Worm (Caenorhabditis elegans) whole organism, L1 larva: Measurements from ENCODE around the gene C32A9.1.

Source experiments
- alr-1 ChIP-seq: fragments of 200-800 bp; sonication (Bioruptor generic); optimal IDR thresholded peaks from 2 replicates; lab custom pipeline; 2018; ENCODE audit warnings: borderline replicate concordance, mild to moderate bottlenecking, missing genetic modification characterization, missing compliant biosample characterization
- aly-2 ChIP-seq: fragments of 150-350 bp; optimal IDR thresholded peaks from 2 replicates; lab custom pipeline; 2014; ENCODE audit warnings: missing biosample characterization, missing genetic modification characterization
- blmp-1 ChIP-seq: fragments of 150-350 bp; optimal IDR thresholded peaks from 2 replicates; lab custom pipeline; 2014; ENCODE audit warnings: missing biosample characterization, missing genetic modification characterization
- elt-3 ChIP-seq, 6 experiments: fragments of 150-350 bp in 1 of 6; sonication (generic microtip); optimal IDR thresholded peaks; 2 replicates each; lab custom pipeline; 2017 to 2018; ENCODE audit warnings: missing biosample characterization in 6 of 6, missing genetic modification characterization in 6 of 6, inconsistent platforms in 1 of 6
- fkh-4 ChIP-seq: sonication (generic microtip); optimal IDR thresholded peaks from 2 replicates; lab custom pipeline; 2016; ENCODE audit warnings: missing compliant biosample characterization, missing genetic modification characterization, borderline replicate concordance
- lsy-2 ChIP-seq, 2 experiments: fragments of 150-350 bp; optimal IDR thresholded peaks; 2 replicates each; lab custom pipeline; 2014; ENCODE audit warnings: missing biosample characterization in 2 of 2, missing genetic modification characterization in 2 of 2
- nhr-11 ChIP-seq: fragments of 150-350 bp; optimal IDR thresholded peaks from 2 replicates; lab custom pipeline; 2014; ENCODE audit warnings: missing biosample characterization, missing genetic modification characterization
- nhr-12 ChIP-seq: sonication (generic microtip); optimal IDR thresholded peaks from 2 replicates; lab custom pipeline; 2017; ENCODE audit warnings: missing biosample characterization, missing genetic modification characterization
- nhr-19 ChIP-seq: fragments of 200-800 bp; sonication (Bioruptor generic); conservative IDR thresholded peaks from 2 replicates; pipeline ENCODE4 v1.3.6; 2022; ENCODE audit warnings: missing genetic modification characterization, missing compliant biosample characterization
- nhr-237 ChIP-seq: fragments of 150-350 bp; optimal IDR thresholded peaks from 2 replicates; lab custom pipeline; 2014; ENCODE audit warnings: missing biosample characterization, missing genetic modification characterization
- snpc-4 ChIP-seq: fragments of 150-350 bp; optimal IDR thresholded peaks from 2 replicates; lab custom pipeline; 2014; ENCODE audit warnings: missing biosample characterization, missing genetic modification characterization
- tlp-1 ChIP-seq: fragments of 150-350 bp; optimal IDR thresholded peaks from 2 replicates; lab custom pipeline; 2014; ENCODE audit warnings: missing biosample characterization, missing genetic modification characterization
- unc-130 ChIP-seq: fragments of 150-350 bp; optimal IDR thresholded peaks from 2 replicates; lab custom pipeline; 2017; ENCODE audit warnings: missing biosample characterization, missing genetic modification characterization, inconsistent platforms

- TF ChIP-seq nhr-11 (tag; lab: Kevin White, UChicago) (no peak), lsy-2 (tag; optimal IDR thresholded peaks at IDR 0.05; lab: Kevin White, UChicago) (no peak), nhr-12 (tag; lab: Kevin White, UChicago) (no peak), blmp-1 (tag; lab: Kevin White, UChicago) (peak; percentile 71), aly-2 (tag; lab: Kevin White, UChicago) (no peak), elt-3 (tag; optimal IDR thresholded peaks at IDR 0.05; lab: Kevin White, UChicago) (peak in 2 of 6 experiments; percentile 43 to 49), tlp-1 (tag; lab: Kevin White, UChicago) (no peak), fkh-4 (tag; lab: Kevin White, UChicago) (no peak), snpc-4 (tag; lab: Kevin White, UChicago) (no peak), alr-1 (tag; lab: Kevin White, UChicago) (no peak), nhr-237 (tag; lab: Kevin White, UChicago) (no peak), nhr-19 (peak; percentile 32; the same call in 1 of the 2 replicates), unc-130 (no peak)
Measured at ce11 chrX:10306289-10306688, 46.4 kb upstream of the C32A9.1 start, which contains the start of gene cnc-8.
